Worm (Caenorhabditis elegans): ENCODE data around the gene col-153.

The col-153 gene

ce11 chrV:11000650-11001049 lies 51.0 kb downstream of the col-153 start, which contains the start of gene isy-1 (continued):
- TF ChIP-seq nhr-21 (tag; optimal IDR thresholded peaks at IDR 0.05) (peak; percentile 50), skn-1 (tag; optimal IDR thresholded peaks at IDR 0.05) (no peak), nhr-10 (tag; optimal IDR thresholded peaks at IDR 0.05) (no peak), ceh-16 (tag; optimal IDR thresholded peaks at IDR 0.05) (no peak), mbf-1 (tag; optimal IDR thresholded peaks at IDR 0.05) (no peak)

All from whole organism, L2 larva.